Fruit fly (Drosophila melanogaster): ENCODE data around the gene crim.

The crim gene

DNA sequence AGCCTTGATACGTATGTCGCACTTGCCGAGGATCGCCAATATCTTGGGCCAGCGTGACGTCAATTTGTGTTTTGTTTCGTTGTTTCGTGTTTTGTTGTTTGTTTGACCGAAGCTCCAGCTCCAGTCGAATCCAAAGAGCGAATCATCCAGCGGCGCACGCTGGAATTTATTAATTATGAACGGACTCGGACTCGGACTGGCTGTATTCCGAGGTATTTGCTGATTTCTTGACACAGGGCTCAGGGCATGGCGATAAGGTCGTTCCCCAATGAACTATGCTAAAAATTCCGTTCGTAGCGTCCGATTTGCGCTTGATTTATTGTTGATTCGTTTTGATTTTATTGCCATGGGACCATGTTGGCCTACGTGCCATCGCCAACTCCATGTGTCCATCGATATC, 5.7 kb upstream of the crim start:
- TF ChIP-seq Kr (GFP tag; optimal IDR thresholded peaks at IDR 0.05) (no peak), hbn (GFP tag; IDR thresholded peaks at IDR 0.05; ENCODE audit: partially characterized antibody) (no peak), CG14965 (GFP tag; optimal IDR thresholded peaks at IDR 0.05; ENCODE audit: borderline replicate concordance) (no peak), CG4617 (GFP tag; optimal IDR thresholded peaks at IDR 0.05; ENCODE audit: borderline replicate concordance) (no peak), CG4404 (GFP tag; IDR thresholded peaks at IDR 0.05) (no peak), CG12769 (tag; optimal IDR thresholded peaks at IDR 0.05) (peak; percentile 58), Ssrp (tag; optimal IDR thresholded peaks at IDR 0.05) (no peak), chinmo (GFP tag; IDR thresholded peaks at IDR 0.05; ENCODE audit: partially characterized antibody) (0 out of 4 replicates have a peak, but pooled peaks have one; percentile 48), CG13894 (tag; optimal IDR thresholded peaks at IDR 0.05) (peak; percentile 64), sd (tag; optimal IDR thresholded peaks at IDR 0.05) (peak; percentile 95), CG10543 (GFP tag; optimal IDR thresholded peaks at IDR 0.05) (peak; percentile 22), CG3995 (GFP tag; optimal IDR thresholded peaks at IDR 0.05) (no peak), CG14667 (GFP tag; IDR thresholded peaks at IDR 0.05) (no peak), Hr78 (GFP tag; optimal IDR thresholded peaks at IDR 0.05) (no peak), C15 (GFP tag; IDR thresholded peaks at IDR 0.05) (no peak)

dm6 chr3L:11716347-11716746, 5.2 kb upstream of the crim start:
- TF ChIP-seq Med (GFP tag) (peak; percentile 6), CG3407 (GFP tag; optimal IDR thresholded peaks at IDR 0.05) (no peak), CG18476 (GFP tag; optimal IDR thresholded peaks at IDR 0.05) (peak; percentile 29), sens-2 (GFP tag; IDR thresholded peaks at IDR 0.05) (no peak)

DNA sequence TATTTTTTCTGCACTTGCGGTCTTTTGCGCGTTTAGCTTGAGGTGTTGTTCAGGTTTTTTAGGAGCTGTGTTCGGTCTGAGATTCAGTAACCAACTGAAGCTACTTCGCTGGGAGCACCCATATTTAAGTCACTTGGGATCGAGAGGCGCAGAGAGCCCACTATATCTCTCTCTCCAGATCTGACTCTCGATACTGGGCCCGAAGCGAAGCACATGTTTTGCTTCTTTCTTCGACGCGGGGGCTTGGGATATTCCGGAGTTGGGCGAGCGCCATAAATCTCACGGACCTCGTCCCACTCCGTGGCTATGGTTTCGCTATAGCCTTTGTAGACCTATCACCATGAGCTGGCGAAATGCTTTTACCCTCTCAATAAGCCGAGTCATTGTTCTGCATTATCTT, 4.0 kb upstream of the crim start, which contains the start of gene CG14132:
Gene CG14132 (minus strand): TSS at position 99 of the 400 bp plus-strand sequence.
- TF ChIP-seq caup (GFP tag; optimal IDR thresholded peaks at IDR 0.05; ENCODE audit: severe bottlenecking) (peak; percentile 2), ac (GFP tag; optimal IDR thresholded peaks at IDR 0.05) (no peak), Deaf1 (tag; optimal IDR thresholded peaks at IDR 0.05) (peak; percentile 9), nom (GFP tag; optimal IDR thresholded peaks at IDR 0.05) (peak; percentile 55), Dbx (GFP tag; IDR thresholded peaks at IDR 0.05) (0 out of 3 replicates have a peak, but pooled peaks have one; percentile 20), ci (GFP tag; IDR thresholded peaks at IDR 0.05) (0 out of 3 replicates have a peak, but pooled peaks have one; percentile 40), Med (GFP tag) (peak; percentile 61), vvl (GFP tag; IDR thresholded peaks at IDR 0.05) (peak; percentile 48), sd (tag; optimal IDR thresholded peaks at IDR 0.05) (peak; percentile 32), Jarid2 (GFP tag; optimal IDR thresholded peaks at IDR 0.05) (peak; percentile 40), CG13894 (tag; optimal IDR thresholded peaks at IDR 0.05) (peak; percentile 60), Rfx (GFP tag; IDR thresholded peaks at IDR 0.05) (0 out of 2 replicates have a peak, but pooled peaks have one; percentile 5), Trl (optimal IDR thresholded peaks at IDR 0.05) (peak; percentile 46 to 48), Trl (GFP tag; optimal IDR thresholded peaks at IDR 0.05) (no peak), CG12769 (tag; optimal IDR thresholded peaks at IDR 0.05) (peak; percentile 86), CG30431 (GFP tag; optimal IDR thresholded peaks at IDR 0.05) (no peak), Fer1 (GFP tag; optimal IDR thresholded peaks at IDR 0.05) (no peak), NFAT (GFP tag; IDR thresholded peaks at IDR 0.05) (0 out of 2 replicates have a peak, but pooled peaks have one; percentile 43), chinmo (GFP tag; IDR thresholded peaks at IDR 0.05; ENCODE audit: partially characterized antibody) (0 out of 4 replicates have a peak, but pooled peaks have one; percentile 47), Atf3 (GFP tag; optimal IDR thresholded peaks at IDR 0.05) (no peak)

DNA sequence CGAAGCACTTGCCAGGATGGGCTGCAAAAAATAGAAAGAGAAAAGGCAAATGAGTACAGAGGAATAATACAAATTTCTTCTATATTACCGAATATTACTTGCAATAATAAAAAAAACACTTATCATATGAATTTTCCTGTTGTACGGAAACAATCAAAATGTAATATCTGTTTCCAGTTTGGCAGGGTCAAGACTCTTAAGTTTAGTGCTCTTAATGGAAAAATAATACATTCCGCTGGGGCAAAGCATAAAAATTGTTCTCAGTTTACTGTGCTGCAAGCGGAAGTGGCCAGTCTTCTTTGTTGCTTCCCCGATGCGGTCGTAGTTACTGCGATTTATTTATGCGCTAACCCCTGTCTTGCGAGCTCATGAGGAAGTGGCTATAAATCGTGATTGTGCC, 1.7 kb upstream of the crim start:
- TF ChIP-seq CG10366 (GFP tag; IDR thresholded peaks at IDR 0.05) (no peak), CG31365 (tag; optimal IDR thresholded peaks at IDR 0.05) (no peak), sens (GFP tag) (peak; percentile 34), peb (GFP tag; IDR thresholded peaks at IDR 0.05) (no peak), ci (GFP tag; IDR thresholded peaks at IDR 0.05) (no peak)

Data from whole organism, embryonic.